Worm (Caenorhabditis elegans) whole organism, dauer: Measurements from ENCODE around the gene tag-52.

Experiments used
- unc-62 ChIP-seq: sonication (generic microtip); optimal IDR thresholded peaks from 2 replicates; lab custom pipeline; 2017; ENCODE audit warnings: missing biosample characterization, missing genetic modification reagents, missing genetic modification characterization

tag-52 gene

ce11 chrX:3686420-3686819 lies 8.1 kb upstream of the tag-52 start:
- no peak for TF ChIP-seq unc-62

ce11 chrX:3683060-3683459 lies 4.7 kb upstream of the tag-52 start:
- no peak for TF ChIP-seq unc-62

- no peak for TF ChIP-seq unc-62
These were observed 2.3 kb upstream of the tag-52 start, which contains the start of gene tsp-17 for ce11 chrX:3680544-3681214. Gene tsp-17, plus strand, starts transcription at chrX:3681164.

- no peak for TF ChIP-seq unc-62
These were observed 4.7 kb downstream of the tag-52 start, which contains the start of gene ceh-63 for ce11 chrX:3673584-3674108. Gene ceh-63, minus strand, starts transcription at chrX:3674058.

- no peak for TF ChIP-seq unc-62
These were observed 6.4 kb downstream of the tag-52 start, which contains the start of gene C02F12.5 for ce11 chrX:3671998-3672397. Gene C02F12.5, minus strand, starts transcription at chrX:3672098.

ce11 chrX:3668842-3669241 lies 9.5 kb downstream of the tag-52 start, which contains the start of gene snet-1:
Gene snet-1, minus strand, starts transcription at chrX:3668942.
- TF ChIP-seq unc-62: no peak

- TF ChIP-seq unc-62: no peak
These were observed 19.2 kb downstream of the tag-52 start, which contains the start of gene R11G1.1 for ce11 chrX:3659192-3659591. Gene R11G1.1, plus strand, starts transcription at chrX:3659492.

- no peak for TF ChIP-seq unc-62
These were observed 22.4 kb downstream of the tag-52 start, which contains the start of gene R11G1.7 for ce11 chrX:3655972-3656371. Gene R11G1.7, plus strand, starts transcription at chrX:3656272.

ce11 chrX:3654623-3655022 lies 23.7 kb downstream of the tag-52 start, which contains the start of gene R11G1.11:
Gene R11G1.11, plus strand, starts transcription at chrX:3654923.
- TF ChIP-seq unc-62: no peak

ce11 chrX:3650100-3650809 lies 28.1 kb downstream of the tag-52 start, which contains the start of the genes sax-1 and R11G1.2:
Gene sax-1, minus strand, starts transcription at chrX:3650150.
Gene R11G1.2, plus strand, starts transcription at chrX:3650614.
- TF ChIP-seq unc-62: no peak

- no peak for TF ChIP-seq unc-62
These were observed 32.4 kb downstream of the tag-52 start for ce11 chrX:3645924-3646323.

ce11 chrX:3644796-3645195 lies 33.6 kb downstream of the tag-52 start, which contains the start of gene tmem-24:
Gene tmem-24, minus strand, starts transcription at chrX:3644896.
- no peak for TF ChIP-seq unc-62

ce11 chrX:3634782-3635181 lies 43.6 kb downstream of the tag-52 start:
- TF ChIP-seq unc-62: no peak

ce11 chrX:3633654-3634053 lies 44.7 kb downstream of the tag-52 start, which contains the start of gene gst-11:
Gene gst-11, minus strand, starts transcription at chrX:3633754.
- no peak for TF ChIP-seq unc-62

ce11 chrX:3631550-3631949 lies 46.8 kb downstream of the tag-52 start:
- TF ChIP-seq unc-62: no peak

ce11 chrX:3630090-3630489 lies 48.3 kb downstream of the tag-52 start:
- no peak for TF ChIP-seq unc-62

ce11 chrX:3628016-3628415 lies 50.3 kb downstream of the tag-52 start, which contains the start of gene vep-2:
Gene vep-2, plus strand, starts transcription at chrX:3628316.
- TF ChIP-seq unc-62: no peak
